Fruit fly (Drosophila melanogaster) whole organism, adult: ENCODE data around the gene CG7778.

Source experiments
- CG11617 ChIP-seq: fragments of 200-800 bp; sonication (Bioruptor generic); optimal IDR thresholded peaks from 2 replicates; lab custom pipeline; 2017; ENCODE audit warnings: mild to moderate bottlenecking, missing biosample characterization, missing genetic modification reagents, missing genetic modification characterization
- CG12768 ChIP-seq: fragments of 200-800 bp; sonication (Bioruptor generic); optimal IDR thresholded peaks from 2 replicates; lab custom pipeline; 2017; ENCODE audit warnings: missing biosample characterization, missing genetic modification characterization, mild to moderate bottlenecking, moderate library complexity, missing genetic modification reagents
- CG33017 ChIP-seq: fragments of 200-800 bp; sonication (Bioruptor generic); optimal IDR thresholded peaks from 2 replicates; lab custom pipeline; 2018; ENCODE audit warnings: missing biosample characterization, mild to moderate bottlenecking, missing genetic modification characterization, moderate library complexity
- CG5204 ChIP-seq: fragments of 200-800 bp; sonication (Bioruptor generic); optimal IDR thresholded peaks from 2 replicates; lab custom pipeline; 2016; ENCODE audit warnings: missing biosample characterization, missing genetic modification characterization
- Crg-1 ChIP-seq: fragments of 200-800 bp; sonication (Bioruptor generic); optimal IDR thresholded peaks from 2 replicates; lab custom pipeline; 2016; ENCODE audit warnings: missing biosample characterization, missing genetic modification characterization
- Mnt ChIP-seq: fragments of 200-800 bp; sonication (Bioruptor generic); optimal IDR thresholded peaks from 2 replicates; lab custom pipeline; 2016; ENCODE audit warnings: missing biosample characterization, mild to moderate bottlenecking, missing genetic modification characterization
- cic ChIP-seq: fragments of 200-800 bp; sonication (Bioruptor generic); optimal IDR thresholded peaks from 2 replicates; lab custom pipeline; 2017; ENCODE audit warnings: missing biosample characterization, mild to moderate bottlenecking, missing genetic modification characterization, moderate library complexity
- kay ChIP-seq: fragments of 200-800 bp; sonication (Bioruptor generic); peaks from one replicate; lab custom pipeline; 2016; ENCODE audit warnings: missing biosample characterization, missing genetic modification characterization, borderline replicate concordance
- pad ChIP-seq: fragments of 200-800 bp; sonication (Bioruptor generic); optimal IDR thresholded peaks from 3 replicates; lab custom pipeline; 2017; ENCODE audit warnings: missing biosample characterization, missing genetic modification characterization, mild to moderate bottlenecking, moderate library complexity, missing genetic modification reagents
- toe ChIP-seq: fragments of 200-800 bp; sonication (Bioruptor generic); optimal IDR thresholded peaks from 2 replicates; lab custom pipeline; 2016; ENCODE audit warnings: missing biosample characterization, missing genetic modification characterization

dm6 chr2L:8361204-8361952 lies 15.0 kb downstream of the CG7778 start:
- TF ChIP-seq toe (GFP tag; lab: Kevin White, UChicago) (peak; percentile 40), CG11617 (GFP tag; lab: Kevin White, UChicago) (peak; percentile 68), CG5204 (GFP tag; lab: Kevin White, UChicago) (peak; percentile 49), CG12768 (GFP tag; lab: Kevin White, UChicago) (peak; percentile 12), Mnt (peak; percentile 67), CG33017 (tag; lab: Kevin White, UChicago) (peak; percentile 34), pad (peak; percentile 75), Crg-1 (peak; percentile 54), kay (GFP tag; lab: Kevin White, UChicago) (no peak), cic (peak; percentile 9)
